Fruit fly (Drosophila melanogaster) whole organism, embryonic: ENCODE data around the gene MFS9.

Source experiments
- CG2875 ChIP-seq: fragments of 200-800 bp; sonication (Bioruptor generic); optimal IDR thresholded peaks from 2 replicates; lab custom pipeline; 2017; ENCODE audit warnings: missing biosample characterization, mild to moderate bottlenecking, missing genetic modification characterization, missing genetic modification reagents
- CG6272 ChIP-seq: fragments of 200-800 bp; sonication (Bioruptor generic); IDR thresholded peaks from 2 replicates; pipeline ENCODE4 v1.3.6; 2022; ENCODE audit warnings: missing biosample characterization, missing genetic modification characterization
- CG9437 ChIP-seq: fragments of 200-800 bp; sonication (Bioruptor generic); optimal IDR thresholded peaks from 2 replicates; lab custom pipeline; 2018; ENCODE audit warnings: missing biosample characterization, mild to moderate bottlenecking, missing genetic modification characterization
- Mes4 ChIP-seq: fragments of 200-800 bp; sonication (Bioruptor generic); optimal IDR thresholded peaks from 2 replicates; lab custom pipeline; 2016; ENCODE audit warnings: missing biosample characterization, missing genetic modification characterization
- hth ChIP-seq: fragments of >200 bp; optimal IDR thresholded peaks from 2 replicates; lab custom pipeline; 2017; ENCODE audit warnings: inconsistent platforms
- lov ChIP-seq, 2 experiments: fragments of 200-800 bp in 1 of 2; fragments of >200 bp in 1 of 2; sonication (Bioruptor generic) in 1 of 2; IDR thresholded peaks in 1 of 2; optimal IDR thresholded peaks in 1 of 2; 2 replicates in 1 of 2; 3 replicates in 1 of 2; pipeline versions ENCODE4 v1.3.6 to Lab custom; 2017 to 2022; ENCODE audit warnings: missing biosample characterization in 1 of 2, missing genetic modification characterization in 1 of 2
- row ChIP-seq: fragments of 200-800 bp; sonication (Bioruptor generic); IDR thresholded peaks from 3 replicates; pipeline ENCODE4 v1.3.6; 2022; ENCODE audit warnings: missing biosample characterization, missing genetic modification characterization

- TF ChIP-seq hth (lab: Kevin White, UChicago), result no peak
- TF ChIP-seq lov (optimal IDR thresholded peaks at IDR 0.05; lab: Kevin White, UChicago), result no peak
- no peak for TF ChIP-seq lov (GFP tag; IDR thresholded peaks at IDR 0.05; lab: Robert Waterston, UW)
- TF ChIP-seq CG6272, result no peak
- no peak for TF ChIP-seq row (GFP tag; lab: Robert Waterston, UW)
- TF ChIP-seq CG2875, result no peak
- TF ChIP-seq Mes4 (GFP tag; lab: Kevin White, UChicago), result no peak
- TF ChIP-seq CG9437 (GFP tag; lab: Kevin White, UChicago), result no peak
These were observed 27.8 kb downstream of the MFS9 start, which contains the start of gene Gfrl for dm6 chr3R:20484441-20484840.
